Worm (Caenorhabditis elegans): ENCODE data around the gene srz-103.
A peak's percentile ranks its signal among the peaks of the same experiment; 100 is the strongest.

Gene srz-103

ce11 chrV:16725955-16726354 is 46.8 kb upstream of the srz-103 start (continued):
- TF ChIP-seq lim-7 (GFP tag; IDR thresholded peaks at IDR 0.05) (no peak), ZK337.2 (GFP tag; IDR thresholded peaks at IDR 0.05) (no peak), daf-8 (GFP tag; IDR thresholded peaks at IDR 0.05) (no peak), ceh-62 (tag; optimal IDR thresholded peaks at IDR 0.05) (no peak), dmd-6 (GFP tag; IDR thresholded peaks at IDR 0.05) (peak; percentile 94), lsy-2 (tag; optimal IDR thresholded peaks at IDR 0.05) (no peak), T20F7.1 (GFP tag; optimal IDR thresholded peaks at IDR 0.05) (no peak), mxl-2 (GFP tag; conservative IDR thresholded peaks at IDR 0.05) (no peak), hlh-30 (tag; optimal IDR thresholded peaks at IDR 0.05; ENCODE audit: insufficient read depth) (peak; percentile 69), F49E8.2 (tag; optimal IDR thresholded peaks at IDR 0.05; ENCODE audit: borderline replicate concordance) (no peak), skn-1 (tag; optimal IDR thresholded peaks at IDR 0.05) (no peak), nhr-28 (tag; optimal IDR thresholded peaks at IDR 0.05) (peak; percentile 90), nhr-76 (tag; optimal IDR thresholded peaks at IDR 0.05) (no peak), set-16 (GFP tag; IDR thresholded peaks at IDR 0.05) (no peak), tag-97 (GFP tag; IDR thresholded peaks at IDR 0.05) (no peak), F26F4.8 (GFP tag; conservative IDR thresholded peaks at IDR 0.05) (no peak), lin-13 (GFP tag; optimal IDR thresholded peaks at IDR 0.05) (no peak), attf-4 (tag; optimal IDR thresholded peaks at IDR 0.05) (no peak), mdt-29 (GFP tag; IDR thresholded peaks at IDR 0.05) (no peak), daf-16 (GFP tag; optimal IDR thresholded peaks at IDR 0.05) (no peak), daf-16 (tag; optimal IDR thresholded peaks at IDR 0.05) (peak; percentile 92), nhr-10 (tag; optimal IDR thresholded peaks at IDR 0.05) (no peak), lin-39 (tag; optimal IDR thresholded peaks at IDR 0.05) (no peak), aly-2 (tag; optimal IDR thresholded peaks at IDR 0.05) (no peak), nhr-102 (tag; optimal IDR thresholded peaks at IDR 0.05) (peak; percentile 74), ztf-11 (tag; optimal IDR thresholded peaks at IDR 0.05) (no peak), nhr-11 (tag; optimal IDR thresholded peaks at IDR 0.05) (no peak), ZK546.5 (tag; optimal IDR thresholded peaks at IDR 0.05) (no peak), madf-9 (GFP tag; conservative IDR thresholded peaks at IDR 0.05) (no peak), dve-1 (tag; optimal IDR thresholded peaks at IDR 0.05; ENCODE audit: insufficient read depth) (peak; percentile 93), nhr-48 (tag; optimal IDR thresholded peaks at IDR 0.05) (peak; percentile 59), egl-43 (GFP tag; IDR thresholded peaks at IDR 0.05) (no peak)

DNA sequence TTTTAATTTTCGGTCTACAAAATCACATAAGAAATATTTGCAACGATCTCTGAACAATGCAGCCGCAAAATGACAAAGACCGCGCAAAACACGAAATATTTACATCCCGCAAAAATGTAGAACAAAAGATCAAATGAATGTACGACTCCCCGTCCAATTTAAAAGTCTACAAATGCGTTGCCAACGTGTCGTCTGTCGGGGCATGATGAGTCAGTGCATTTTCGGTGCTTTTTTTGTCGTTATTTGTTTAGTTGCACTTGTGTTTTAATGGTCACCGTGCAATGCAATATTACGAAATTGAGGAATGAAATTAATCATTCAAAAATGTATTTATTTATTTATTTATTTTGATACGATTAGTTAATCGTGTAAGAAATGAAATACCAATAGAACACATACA is 45.4 kb upstream of the srz-103 start:
- peak; percentile 22; the same call in 1 of the 2 replicates for TF ChIP-seq dmd-6 (GFP tag; IDR thresholded peaks at IDR 0.05)
- no peak for TF ChIP-seq pha-4 (GFP tag; IDR thresholded peaks at IDR 0.05)
- TF ChIP-seq pha-4 (tag; optimal IDR thresholded peaks at IDR 0.05), result peak; percentile 81
- TF ChIP-seq zfp-2 (tag; optimal IDR thresholded peaks at IDR 0.05), result no peak
- peak; percentile 7 for TF ChIP-seq nhr-48 (tag; optimal IDR thresholded peaks at IDR 0.05)
- TF ChIP-seq nhr-42 (GFP tag; IDR thresholded peaks at IDR 0.05), result no peak

DNA sequence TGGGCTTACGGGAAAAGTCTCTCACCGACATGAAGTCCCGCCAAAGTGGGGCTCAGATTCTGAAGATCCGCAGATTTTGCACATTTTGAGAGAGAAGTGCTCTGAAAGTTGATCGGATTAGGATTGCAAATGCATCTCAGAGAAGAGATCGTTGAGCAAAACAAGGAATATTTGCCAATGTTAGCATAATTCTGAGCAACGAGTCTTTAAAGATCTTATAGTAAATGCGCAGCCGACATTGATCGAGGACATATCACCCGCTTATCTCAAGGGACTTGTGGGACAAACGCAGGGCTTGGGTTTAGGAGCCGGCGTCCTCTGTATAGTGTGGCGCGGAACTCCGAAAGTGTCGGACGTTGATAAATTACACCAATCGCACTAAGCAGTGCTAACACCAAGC is 44.6 kb upstream of the srz-103 start, which contains the start of gene nhr-112:
Gene nhr-112, minus strand, starts transcription at position 101 of the 400 bp plus-strand sequence.
- TF ChIP-seq unc-62 (GFP tag; optimal IDR thresholded peaks at IDR 0.05 in 1 of 2), result peak in 1 of 2 experiments; percentile 90
- no peak for TF ChIP-seq unc-62 (tag; optimal IDR thresholded peaks at IDR 0.05)
- no peak for TF ChIP-seq nhr-10 (tag; optimal IDR thresholded peaks at IDR 0.05)

ce11 chrV:16716574-16716973 is 37.4 kb upstream of the srz-103 start, which contains the start of gene srh-137:
Gene srh-137 (minus strand): TSS chrV:16716674.
- TF ChIP-seq lin-38 (GFP tag; IDR thresholded peaks at IDR 0.05), result no peak
- no peak for TF ChIP-seq T26A8.4 (GFP tag; IDR thresholded peaks at IDR 0.05)
- no peak for TF ChIP-seq nhr-10 (tag; optimal IDR thresholded peaks at IDR 0.05)
- no peak for TF ChIP-seq nhr-48 (tag; optimal IDR thresholded peaks at IDR 0.05)
- TF ChIP-seq dmd-9 (GFP tag; IDR thresholded peaks at IDR 0.05), result no peak
- no peak for TF ChIP-seq tra-1 (GFP tag; IDR thresholded peaks at IDR 0.05)
- TF ChIP-seq cey-2 (tag; optimal IDR thresholded peaks at IDR 0.05; ENCODE audit: borderline replicate concordance, insufficient read depth), result no peak
- no peak for TF ChIP-seq snpc-1.2 (GFP tag; IDR thresholded peaks at IDR 0.05)
- TF ChIP-seq R02D3.7 (tag; optimal IDR thresholded peaks at IDR 0.05), result no peak
- TF ChIP-seq unc-39 (tag; optimal IDR thresholded peaks at IDR 0.05), result no peak
- no peak for TF ChIP-seq pqm-1 (tag; optimal IDR thresholded peaks at IDR 0.05)
- TF ChIP-seq nhr-77 (tag; optimal IDR thresholded peaks at IDR 0.05), result no peak

All from whole organism, L4 larva.